Worm (Caenorhabditis elegans) whole organism, L3 larva: ENCODE measurements around the gene F13H8.1.

Source experiments
- ama-1 ChIP-seq: fragments of 150-350 bp; optimal IDR thresholded peaks from 2 replicates; lab custom pipeline; 2018
- nhr-237 ChIP-seq: fragments of 150-350 bp; optimal IDR thresholded peaks from 2 replicates; lab custom pipeline; 2014; ENCODE audit warnings: missing biosample characterization, missing genetic modification characterization
- sea-2 ChIP-seq: fragments of 150-350 bp; sonication (generic microtip); optimal IDR thresholded peaks from 4 replicates; lab custom pipeline; 2014; ENCODE audit warnings: missing biosample characterization, missing genetic modification reagents, missing genetic modification characterization
- snpc-4 ChIP-seq: fragments of 150-350 bp; optimal IDR thresholded peaks from 2 replicates; lab custom pipeline; 2014; ENCODE audit warnings: missing biosample characterization, missing genetic modification characterization
- ztf-4 ChIP-seq: fragments of 150-350 bp; optimal IDR thresholded peaks from 2 replicates; lab custom pipeline; 2014; ENCODE audit warnings: missing biosample characterization, missing genetic modification characterization

DNA sequence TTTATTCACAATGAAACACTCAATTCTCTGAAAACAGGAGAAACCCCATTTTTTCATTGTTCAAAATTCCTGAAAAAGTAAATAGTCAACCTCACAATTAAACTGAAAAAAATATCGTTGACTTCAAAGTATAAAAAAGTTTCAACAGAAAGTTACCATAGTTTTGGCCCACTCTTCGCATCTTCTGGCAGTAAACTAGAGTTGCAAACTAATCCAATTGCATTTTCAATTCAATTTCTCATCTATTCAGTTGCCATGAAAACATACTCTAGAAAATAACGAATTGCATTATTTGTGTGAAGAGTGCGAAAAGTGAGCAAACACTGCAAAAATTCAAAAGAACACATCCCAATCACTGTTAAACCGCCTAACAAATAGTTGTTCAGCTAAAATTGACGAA is 19.5 kb upstream of the F13H8.1 start, which contains the start of gene F13H8.3:
- TF ChIP-seq snpc-4 (no peak), ztf-4 (tag; lab: Kevin White, UChicago) (no peak), nhr-237 (tag; lab: Kevin White, UChicago) (no peak), ama-1 (no peak), sea-2 (no peak)
